Worm (Caenorhabditis elegans) whole organism, mixed stage, embryonic: ENCODE results near the gene Y22D7AL.10.

Source experiments
- ces-1 ChIP-seq: fragments of 150-350 bp; optimal IDR thresholded peaks from 2 replicates; lab custom pipeline; 2014; ENCODE audit warnings: missing biosample characterization, missing genetic modification reagents, missing genetic modification characterization
- lsy-2 ChIP-seq: fragments of 150-350 bp; optimal IDR thresholded peaks from 2 replicates; lab custom pipeline; 2014; ENCODE audit warnings: missing biosample characterization, missing genetic modification characterization
- nhr-237 ChIP-seq: fragments of 150-350 bp; optimal IDR thresholded peaks from 2 replicates; lab custom pipeline; 2014; ENCODE audit warnings: missing biosample characterization, missing genetic modification characterization
- unc-39 ChIP-seq: fragments of 150-350 bp; optimal IDR thresholded peaks from 2 replicates; lab custom pipeline; 2014; ENCODE audit warnings: missing biosample characterization, missing genetic modification characterization

- TF ChIP-seq lsy-2 (tag; lab: Kevin White, UChicago) = no peak
- TF ChIP-seq nhr-237 (tag; lab: Kevin White, UChicago) = no peak
- TF ChIP-seq unc-39 (tag; lab: Kevin White, UChicago) = no peak
- TF ChIP-seq ces-1 (GFP tag; lab: Kevin White, UChicago) = no peak
These were observed 4.3 kb downstream of the Y22D7AL.10 start for ce11 chrIII:1614412-1614811.
